Worm (Caenorhabditis elegans): Measurements from ENCODE around the gene inft-2.

- TF ChIP-seq him-1 (tag; optimal IDR thresholded peaks at IDR 0.05): no peak
- TF ChIP-seq dao-5 (tag; optimal IDR thresholded peaks at IDR 0.05): no peak
Observed at ce11 chrV:12974047-12974446, 28.1 kb upstream of the inft-2 start.
